Fruit fly (Drosophila melanogaster) whole organism, embryonic: ENCODE results near the gene Jon99Ci.

Source experiments
- Asciz ChIP-seq: fragments of 200-800 bp; sonication (Bioruptor generic); optimal IDR thresholded peaks from 2 replicates; lab custom pipeline; 2017; ENCODE audit warnings: missing biosample characterization, mild to moderate bottlenecking, missing genetic modification characterization, missing genetic modification reagents
- Bteb2 ChIP-seq: fragments of 200-800 bp; sonication (Bioruptor generic); optimal IDR thresholded peaks from 2 replicates; lab custom pipeline; 2016; ENCODE audit warnings: missing biosample characterization, missing genetic modification characterization
- CG10462 ChIP-seq: fragments of 200-800 bp; sonication (Bioruptor generic); optimal IDR thresholded peaks from 2 replicates; lab custom pipeline; 2016; ENCODE audit warnings: missing biosample characterization, missing genetic modification characterization
- CG10543 ChIP-seq: fragments of 200-800 bp; sonication (Bioruptor generic); optimal IDR thresholded peaks from 3 replicates; lab custom pipeline; 2017; ENCODE audit warnings: missing biosample characterization, mild to moderate bottlenecking, missing genetic modification characterization, moderate library complexity
- CG12104 ChIP-seq: fragments of 200-800 bp; sonication (Bioruptor generic); optimal IDR thresholded peaks from 3 replicates; lab custom pipeline; 2016; ENCODE audit warnings: missing biosample characterization, missing genetic modification characterization
- CG12155 ChIP-seq: fragments of 200-800 bp; sonication (Bioruptor generic); optimal IDR thresholded peaks from 3 replicates; lab custom pipeline; 2016; ENCODE audit warnings: missing biosample characterization, missing genetic modification characterization
- CG12659 ChIP-seq: fragments of 200-800 bp; sonication (Bioruptor generic); optimal IDR thresholded peaks from 3 replicates; lab custom pipeline; 2017; ENCODE audit warnings: mild to moderate bottlenecking, missing biosample characterization, missing genetic modification reagents, missing genetic modification characterization
- CG13123 ChIP-seq: fragments of 200-800 bp; sonication (Bioruptor generic); optimal IDR thresholded peaks from 2 replicates; lab custom pipeline; 2016; ENCODE audit warnings: missing biosample characterization, missing genetic modification characterization
- CG17802 ChIP-seq: fragments of 200-800 bp; sonication (Bioruptor generic); optimal IDR thresholded peaks from 2 replicates; lab custom pipeline; 2018; ENCODE audit warnings: missing biosample characterization, mild to moderate bottlenecking, missing genetic modification characterization, moderate library complexity
- CG2199 ChIP-seq: fragments of 200-800 bp; sonication (Bioruptor generic); IDR thresholded peaks from 3 replicates; pipeline ENCODE4 v1.3.6; 2022; ENCODE audit warnings: missing biosample characterization, missing genetic modification characterization
- CG2678 ChIP-seq: fragments of 200-800 bp; sonication (Bioruptor generic); optimal IDR thresholded peaks from 3 replicates; lab custom pipeline; 2019; ENCODE audit warnings: missing biosample characterization, mild to moderate bottlenecking, missing genetic modification characterization, moderate library complexity
- CG2889 ChIP-seq: fragments of 200-800 bp; sonication (Bioruptor generic); IDR thresholded peaks from 3 replicates; pipeline ENCODE4 v1.3.6; 2022; ENCODE audit warnings: missing biosample characterization, missing genetic modification characterization
- CG31365 ChIP-seq: fragments of 200-800 bp; sonication (Bioruptor generic); optimal IDR thresholded peaks from 2 replicates; lab custom pipeline; 2018; ENCODE audit warnings: missing biosample characterization, mild to moderate bottlenecking, missing genetic modification characterization
- CG4404 ChIP-seq: fragments of 200-800 bp; sonication (Bioruptor generic); IDR thresholded peaks from 2 replicates; pipeline ENCODE4 v1.3.6; 2022; ENCODE audit warnings: missing biosample characterization, missing genetic modification characterization
- CG4707 ChIP-seq: fragments of 200-800 bp; sonication (Bioruptor generic); optimal IDR thresholded peaks from 2 replicates; lab custom pipeline; 2018; ENCODE audit warnings: missing biosample characterization, mild to moderate bottlenecking, missing genetic modification characterization, moderate library complexity
- CG6272 ChIP-seq: fragments of 200-800 bp; sonication (Bioruptor generic); IDR thresholded peaks from 2 replicates; pipeline ENCODE4 v1.3.6; 2022; ENCODE audit warnings: missing biosample characterization, missing genetic modification characterization
- CG7372 ChIP-seq: fragments of 200-800 bp; sonication (Bioruptor generic); IDR thresholded peaks from 2 replicates; pipeline ENCODE4 v1.3.6; 2022; ENCODE audit warnings: missing biosample characterization, missing genetic modification characterization
- CG7745 ChIP-seq: fragments of 200-800 bp; sonication (Bioruptor generic); optimal IDR thresholded peaks from 2 replicates; lab custom pipeline; 2018; ENCODE audit warnings: missing biosample characterization, mild to moderate bottlenecking, missing genetic modification characterization, moderate library complexity
- CG7786 ChIP-seq: fragments of 200-800 bp; sonication (Bioruptor generic); optimal IDR thresholded peaks from 2 replicates; lab custom pipeline; 2016; ENCODE audit warnings: missing biosample characterization, missing genetic modification characterization
- CG9437 ChIP-seq: fragments of 200-800 bp; sonication (Bioruptor generic); optimal IDR thresholded peaks from 2 replicates; lab custom pipeline; 2018; ENCODE audit warnings: missing biosample characterization, mild to moderate bottlenecking, missing genetic modification characterization
- CG9932 ChIP-seq: fragments of 200-800 bp; sonication (Bioruptor generic); IDR thresholded peaks from 2 replicates; pipeline ENCODE4 v1.3.6; 2022; ENCODE audit warnings: missing biosample characterization, missing genetic modification characterization
- Dbx ChIP-seq: fragments of 200-800 bp; sonication (Bioruptor generic); IDR thresholded peaks from 3 replicates; pipeline ENCODE4 v1.3.6; 2022; ENCODE audit warnings: missing biosample characterization, missing genetic modification characterization
- Dp ChIP-seq: fragments of 200-800 bp; sonication (Bioruptor generic); optimal IDR thresholded peaks from 2 replicates; lab custom pipeline; 2018; ENCODE audit warnings: missing biosample characterization, mild to moderate bottlenecking, missing genetic modification characterization, moderate library complexity
- Gug ChIP-seq: fragments of 200-800 bp; sonication (Bioruptor generic); IDR thresholded peaks from 4 replicates; pipeline ENCODE4 v1.3.6; 2022; ENCODE audit warnings: missing biosample characterization, missing genetic modification characterization
- Hr78 ChIP-seq, 2 experiments: fragments of 200-800 bp in 1 of 2; fragments of >200 bp in 1 of 2; sonication (Bioruptor generic) in 1 of 2; optimal IDR thresholded peaks; 2 replicates each; lab custom pipeline; 2017 to 2019; ENCODE audit warnings: missing biosample characterization in 2 of 2, missing genetic modification characterization in 2 of 2, mild to moderate bottlenecking in 1 of 2, moderate library complexity in 1 of 2
- MESR4 ChIP-seq: fragments of 200-800 bp; sonication (Bioruptor generic); optimal IDR thresholded peaks from 2 replicates; lab custom pipeline; 2018; ENCODE audit warnings: missing biosample characterization, mild to moderate bottlenecking, missing genetic modification characterization, moderate library complexity
- MTF-1 ChIP-seq: fragments of 200-800 bp; sonication (Bioruptor generic); optimal IDR thresholded peaks from 2 replicates; lab custom pipeline; 2018; ENCODE audit warnings: missing biosample characterization, mild to moderate bottlenecking, missing genetic modification characterization, borderline replicate concordance
- Max ChIP-seq: fragments of 200-800 bp; sonication (Bioruptor generic); optimal IDR thresholded peaks from 2 replicates; lab custom pipeline; 2016; ENCODE audit warnings: missing biosample characterization, mild to moderate bottlenecking, missing genetic modification characterization
- NfI ChIP-seq: fragments of 200-800 bp; sonication (Bioruptor generic); optimal IDR thresholded peaks from 3 replicates; lab custom pipeline; 2018; ENCODE audit warnings: missing biosample characterization, mild to moderate bottlenecking, missing genetic modification characterization, moderate library complexity
- Ravus ChIP-seq: fragments of 200-800 bp; sonication (Bioruptor generic); IDR thresholded peaks from 2 replicates; pipeline ENCODE4 v1.3.6; 2022; ENCODE audit warnings: missing biosample characterization, missing genetic modification characterization
- Trl ChIP-seq, 3 experiments: fragments of >200 bp in 2 of 3; fragments of 200-800 bp in 1 of 3; sonication (Bioruptor generic) in 1 of 3; optimal IDR thresholded peaks; 2 replicates in 1 of 3; 3 replicates in 2 of 3; lab custom pipeline; 2016 to 2017; ENCODE audit warnings: missing biosample characterization in 1 of 3, missing genetic modification characterization in 1 of 3
- ac ChIP-seq: fragments of 200-800 bp; sonication (Bioruptor generic); optimal IDR thresholded peaks from 3 replicates; lab custom pipeline; 2017; ENCODE audit warnings: missing biosample characterization, mild to moderate bottlenecking, missing genetic modification characterization
- dan ChIP-seq: fragments of 200-800 bp; sonication (Bioruptor generic); IDR thresholded peaks from 2 replicates; pipeline ENCODE4 v1.3.6; 2022; ENCODE audit warnings: missing biosample characterization, missing genetic modification characterization
- gcm ChIP-seq: fragments of 200-800 bp; sonication (Bioruptor generic); optimal IDR thresholded peaks from 2 replicates; lab custom pipeline; 2019; ENCODE audit warnings: missing biosample characterization, mild to moderate bottlenecking, missing genetic modification characterization, moderate library complexity
- kay ChIP-seq: fragments of 200-800 bp; sonication (Bioruptor generic); optimal IDR thresholded peaks from 2 replicates; lab custom pipeline; 2016; ENCODE audit warnings: missing biosample characterization, missing genetic modification characterization
- lbe ChIP-seq: fragments of 200-800 bp; sonication (Bioruptor generic); optimal IDR thresholded peaks from 2 replicates; lab custom pipeline; 2016; ENCODE audit warnings: missing biosample characterization, mild to moderate bottlenecking, missing genetic modification characterization
- lola ChIP-seq, 3 experiments: fragments of >200 bp in 2 of 3; fragments of 200-800 bp in 1 of 3; sonication (Bioruptor generic) in 1 of 3; optimal IDR thresholded peaks; 2 replicates each; lab custom pipeline; 2017 to 2019; ENCODE audit warnings: missing biosample characterization in 3 of 3, missing genetic modification characterization in 3 of 3, mild to moderate bottlenecking in 1 of 3, moderate library complexity in 1 of 3
- mam ChIP-seq: fragments of 200-800 bp; sonication (Bioruptor generic); optimal IDR thresholded peaks from 3 replicates; lab custom pipeline; 2016; ENCODE audit warnings: missing biosample characterization, missing genetic modification characterization
- pnt ChIP-seq: fragments of 200-800 bp; sonication (Bioruptor generic); optimal IDR thresholded peaks from 3 replicates; lab custom pipeline; 2016; ENCODE audit warnings: missing biosample characterization, missing genetic modification characterization
- prd ChIP-seq, 3 experiments: fragments of >200 bp in 2 of 3; fragments of 200-800 bp in 1 of 3; sonication (Bioruptor generic) in 1 of 3; optimal IDR thresholded peaks in 2 of 3; IDR thresholded peaks in 1 of 3; 2 replicates in 2 of 3; 3 replicates in 1 of 3; pipeline versions ENCODE4 v1.3.6 to Lab custom; 2017 to 2022; ENCODE audit warnings: missing biosample characterization in 1 of 3, missing genetic modification characterization in 1 of 3
- sens ChIP-seq: fragments of 200-800 bp; sonication (Bioruptor generic); peaks from one replicate; lab custom pipeline; 2016; ENCODE audit warnings: missing biosample characterization, missing genetic modification characterization
- shn ChIP-seq: fragments of 200-800 bp; sonication (Bioruptor generic); optimal IDR thresholded peaks from 3 replicates; lab custom pipeline; 2016; ENCODE audit warnings: missing biosample characterization, missing genetic modification characterization
- sna ChIP-seq: fragments of 200-800 bp; sonication (Bioruptor generic); IDR thresholded peaks from 2 replicates; pipeline ENCODE4 v1.3.6; 2022; ENCODE audit warnings: missing biosample characterization, missing genetic modification characterization; ENCODE audit not compliant: partially characterized antibody
- tgo ChIP-seq: fragments of 200-800 bp; sonication (Bioruptor generic); IDR thresholded peaks from 3 replicates; pipeline ENCODE4 v1.3.6; 2022; ENCODE audit warnings: missing biosample characterization, missing genetic modification characterization
- tio ChIP-seq: fragments of 200-800 bp; sonication (Bioruptor generic); optimal IDR thresholded peaks from 2 replicates; lab custom pipeline; 2017; ENCODE audit warnings: missing biosample characterization, missing genetic modification characterization, inconsistent platforms
- trem ChIP-seq: fragments of 200-800 bp; optimal IDR thresholded peaks from 3 replicates; lab custom pipeline; 2019; ENCODE audit warnings: missing biosample characterization, mild to moderate bottlenecking, missing genetic modification characterization, moderate library complexity
- vnd ChIP-seq: fragments of 200-800 bp; sonication (Bioruptor generic); IDR thresholded peaks from 3 replicates; pipeline ENCODE4 v1.3.6; 2022; ENCODE audit warnings: missing biosample characterization, missing genetic modification characterization; ENCODE audit not compliant: partially characterized antibody
- z ChIP-seq: fragments of 200-800 bp; sonication (Bioruptor generic); IDR thresholded peaks from 3 replicates; pipeline ENCODE4 v1.3.6; 2022; ENCODE audit warnings: missing biosample characterization, missing genetic modification characterization

The Jon99Ci gene

DNA sequence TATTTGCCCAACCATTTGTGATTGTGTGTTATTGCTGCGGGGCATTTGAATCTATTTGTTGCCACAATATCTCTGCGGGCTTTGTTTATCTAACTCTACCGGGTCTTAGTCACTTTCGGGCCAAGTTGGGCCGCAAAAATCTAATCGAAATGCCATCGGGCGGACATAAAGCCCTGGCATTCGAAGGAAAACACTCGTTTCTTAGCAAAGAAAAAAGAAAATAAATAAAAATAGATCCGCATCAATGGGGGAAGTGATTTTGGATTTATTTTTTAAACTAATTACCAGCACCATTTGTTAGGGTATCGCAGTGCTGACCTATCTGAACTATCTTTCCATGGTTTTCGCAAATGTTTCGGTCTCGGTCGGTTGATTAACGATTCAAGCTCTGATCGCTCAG, 27.4 kb downstream of the Jon99Ci start (continued):
- TF ChIP-seq CG2678 (tag; lab: Kevin White, UChicago) (peak; percentile 19), CG10462 (no peak), CG9437 (GFP tag; lab: Kevin White, UChicago) (no peak), vnd (no peak), lbe (no peak)

DNA sequence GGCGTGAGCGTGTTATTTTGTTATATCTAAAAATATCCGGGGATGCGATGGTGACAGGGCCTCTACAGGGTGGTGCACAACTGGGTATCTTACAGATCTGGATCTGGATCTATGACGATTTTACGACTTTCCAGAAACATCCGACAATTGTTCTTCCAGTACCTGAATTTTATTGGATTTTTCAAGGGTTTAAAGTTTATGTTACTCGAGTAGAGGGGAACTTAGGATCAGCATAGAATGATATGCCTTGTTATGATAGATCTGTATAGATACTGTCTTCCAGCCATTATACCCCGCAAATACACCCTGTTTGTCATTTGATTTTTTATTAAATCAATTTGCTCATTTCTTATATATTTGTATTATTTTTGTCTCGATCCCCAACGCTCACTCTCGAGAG, 31.6 kb downstream of the Jon99Ci start:
- TF ChIP-seq dan (no peak), MESR4 (GFP tag; lab: Kevin White, UChicago) (no peak), CG17802 (tag; lab: Kevin White, UChicago) (no peak), CG9932 (GFP tag; lab: Robert Waterston, UW) (peak; percentile 72), Dbx (peak; percentile 71), gcm (GFP tag; lab: Kevin White, UChicago) (peak; percentile 5), mam (GFP tag; lab: Kevin White, UChicago) (peak; percentile 51), MTF-1 (GFP tag; lab: Kevin White, UChicago) (no peak), z (GFP tag; lab: Robert Waterston, UW) (no peak), NfI (GFP tag; lab: Kevin White, UChicago) (peak; percentile 55), CG12659 (GFP tag; lab: Kevin White, UChicago) (peak; percentile 55), trem (tag; lab: Kevin White, UChicago) (no peak), CG7372 (peak; percentile 52; the same call in 1 of the 2 replicates), pnt (GFP tag; lab: Kevin White, UChicago) (peak; percentile 32), Hr78 (GFP tag; optimal IDR thresholded peaks at IDR 0.05; lab: Kevin White, UChicago) (no peak), Trl (optimal IDR thresholded peaks at IDR 0.05; lab: Kevin White, UChicago) (no peak), Trl (GFP tag; optimal IDR thresholded peaks at IDR 0.05; lab: Kevin White, UChicago) (peak; percentile 28), CG13123 (GFP tag; lab: Kevin White, UChicago) (no peak), lola (GFP tag; optimal IDR thresholded peaks at IDR 0.05; lab: Kevin White, UChicago) (no peak), CG4707 (GFP tag; lab: Kevin White, UChicago) (no peak), Ravus (GFP tag; lab: Robert Waterston, UW) (peak; percentile 6; the same call in 1 of the 2 replicates), CG31365 (tag; lab: Kevin White, UChicago) (peak; percentile 9), prd (optimal IDR thresholded peaks at IDR 0.05; lab: Kevin White, UChicago) (no peak), prd (GFP tag; IDR thresholded peaks at IDR 0.05; lab: Robert Waterston, UW) (peak; percentile 48; the same call in 2 of the 3 replicates), CG2889 (GFP tag; lab: Robert Waterston, UW) (0 out of 3 replicates have a peak, but pooled peaks have one; percentile 40), Asciz (GFP tag; lab: Kevin White, UChicago) (peak; percentile 49), CG7745 (no peak), CG7786 (peak; percentile 33), sens (GFP tag; lab: Kevin White, UChicago) (peak; percentile 84), Max (peak; percentile 2), Dp (no peak), shn (GFP tag; lab: Kevin White, UChicago) (peak; percentile 32), CG2199 (GFP tag; lab: Robert Waterston, UW) (no peak; the same call in 2 of the 3 replicates), Bteb2 (GFP tag; lab: Kevin White, UChicago) (peak; percentile 52), CG12104 (GFP tag; lab: Kevin White, UChicago) (peak; percentile 42), CG4404 (GFP tag; lab: Robert Waterston, UW) (peak; percentile 32; the same call in 1 of the 2 replicates), Gug (GFP tag; lab: Robert Waterston, UW) (peak; percentile 12; the same call in 2 of the 4 replicates), CG6272 (GFP tag; lab: Robert Waterston, UW) (no peak), CG12155 (GFP tag; lab: Kevin White, UChicago) (peak; percentile 29), ac (GFP tag; lab: Kevin White, UChicago) (no peak), sna (GFP tag; lab: Robert Waterston, UW) (no peak), kay (GFP tag; lab: Kevin White, UChicago) (peak; percentile 10), tio (GFP tag; lab: Kevin White, UChicago) (peak; percentile 24), tgo (GFP tag; lab: Robert Waterston, UW) (peak; percentile 67), CG10543 (peak; percentile 46)
